Worm (Caenorhabditis elegans) whole organism, L2 larva: Measurements from ENCODE around the gene srh-133.
A peak's percentile ranks its signal among the peaks of the same experiment; 100 is the strongest.

ENCODE experiments used
- C34F6.9 ChIP-seq: fragments of 150-350 bp; optimal IDR thresholded peaks from 2 replicates; lab custom pipeline; 2014; ENCODE audit warnings: missing biosample characterization, missing genetic modification characterization
- F13H6.1 ChIP-seq: sonication (generic microtip); optimal IDR thresholded peaks from 2 replicates; lab custom pipeline; 2016; ENCODE audit warnings: missing genetic modification characterization, missing compliant biosample characterization
- R02D3.7 ChIP-seq: fragments of 150-350 bp; optimal IDR thresholded peaks from 2 replicates; lab custom pipeline; 2014; ENCODE audit warnings: missing biosample characterization, missing genetic modification characterization
- Y55F3AM.14 ChIP-seq: fragments of 200-800 bp; sonication (Bioruptor generic); optimal IDR thresholded peaks from 2 replicates; lab custom pipeline; 2018; ENCODE audit warnings: mild to moderate bottlenecking, missing genetic modification characterization, missing compliant biosample characterization
- ZK546.5 ChIP-seq: sonication (generic microtip); optimal IDR thresholded peaks from 2 replicates; lab custom pipeline; 2017; ENCODE audit warnings: missing biosample characterization, missing genetic modification characterization
- alr-1 ChIP-seq: fragments of 150-350 bp; optimal IDR thresholded peaks from 2 replicates; lab custom pipeline; 2014; ENCODE audit warnings: missing biosample characterization, missing genetic modification characterization
- blmp-1 ChIP-seq: sonication (generic microtip); optimal IDR thresholded peaks from 2 replicates; lab custom pipeline; 2017; ENCODE audit warnings: missing genetic modification characterization, mild to moderate bottlenecking, missing compliant biosample characterization, antibody characterized with exemption, moderate library complexity; ENCODE audit not compliant: insufficient read depth
- ceh-16 ChIP-seq: fragments of 150-350 bp; optimal IDR thresholded peaks from 2 replicates; lab custom pipeline; 2014; ENCODE audit warnings: missing biosample characterization, missing genetic modification characterization
- crh-2 ChIP-seq: sonication (generic microtip); optimal IDR thresholded peaks from 2 replicates; lab custom pipeline; 2017; ENCODE audit warnings: missing biosample characterization, missing genetic modification characterization
- dmd-4 ChIP-seq: sonication (generic microtip); optimal IDR thresholded peaks from 2 replicates; lab custom pipeline; 2017; ENCODE audit warnings: missing biosample characterization, missing genetic modification characterization
- egl-27 ChIP-seq: sonication (generic microtip); optimal IDR thresholded peaks from 3 replicates; lab custom pipeline; 2017; ENCODE audit warnings: missing biosample characterization, missing genetic modification reagents, missing genetic modification characterization
- elt-1 ChIP-seq: fragments of 150-350 bp; optimal IDR thresholded peaks from 2 replicates; lab custom pipeline; 2014; ENCODE audit warnings: missing biosample characterization, missing genetic modification characterization
- fos-1 ChIP-seq: fragments of 150-350 bp; optimal IDR thresholded peaks from 2 replicates; lab custom pipeline; 2014; ENCODE audit warnings: missing biosample characterization, missing genetic modification characterization
- gmeb-1 ChIP-seq: fragments of 150-350 bp; optimal IDR thresholded peaks from 2 replicates; lab custom pipeline; 2014; ENCODE audit warnings: missing biosample characterization, missing genetic modification characterization
- lin-11 ChIP-seq: fragments of 150-350 bp; sonication (generic microtip); optimal IDR thresholded peaks from 2 replicates; lab custom pipeline; 2014; ENCODE audit warnings: missing biosample characterization, missing genetic modification characterization, inconsistent platforms, mixed read lengths
- lin-13 ChIP-seq: fragments of 150-350 bp; optimal IDR thresholded peaks from 2 replicates; lab custom pipeline; 2014; ENCODE audit warnings: missing biosample characterization, missing genetic modification reagents, missing genetic modification characterization
- lin-39 ChIP-seq: fragments of 150-350 bp; optimal IDR thresholded peaks from 2 replicates; lab custom pipeline; 2014; ENCODE audit warnings: missing biosample characterization, missing genetic modification reagents, missing genetic modification characterization
- lsy-2 ChIP-seq, 2 experiments: fragments of 150-350 bp in 1 of 2; sonication (generic microtip) in 1 of 2; optimal IDR thresholded peaks; 2 replicates each; lab custom pipeline; 2014 to 2017; ENCODE audit warnings: missing biosample characterization in 2 of 2, missing genetic modification characterization in 2 of 2
- mbf-1 ChIP-seq: sonication (generic microtip); optimal IDR thresholded peaks from 2 replicates; lab custom pipeline; 2017; ENCODE audit warnings: missing biosample characterization, missing genetic modification characterization
- mdl-1 ChIP-seq, 2 experiments: fragments of 150-350 bp in 1 of 2; sonication (generic microtip) in 1 of 2; optimal IDR thresholded peaks; 2 replicates each; lab custom pipeline; 2017; ENCODE audit warnings: missing biosample characterization in 2 of 2, missing genetic modification characterization in 2 of 2
- nhr-12 ChIP-seq: fragments of 150-350 bp; optimal IDR thresholded peaks from 2 replicates; lab custom pipeline; 2014; ENCODE audit warnings: missing biosample characterization, missing genetic modification characterization
- nhr-129 ChIP-seq: fragments of 150-350 bp; optimal IDR thresholded peaks from 2 replicates; lab custom pipeline; 2014; ENCODE audit warnings: missing biosample characterization, missing genetic modification characterization
- nhr-23 ChIP-seq: fragments of 150-350 bp; optimal IDR thresholded peaks from 2 replicates; lab custom pipeline; 2014; ENCODE audit warnings: missing biosample characterization, missing genetic modification reagents, missing genetic modification characterization
- nhr-237 ChIP-seq: fragments of 150-350 bp; optimal IDR thresholded peaks from 2 replicates; lab custom pipeline; 2014; ENCODE audit warnings: missing biosample characterization, missing genetic modification characterization
- nhr-25 ChIP-seq: fragments of 150-350 bp; sonication (generic microtip); optimal IDR thresholded peaks from 3 replicates; lab custom pipeline; 2014; ENCODE audit warnings: missing biosample characterization, missing genetic modification characterization
- sem-4 ChIP-seq: fragments of 150-350 bp; optimal IDR thresholded peaks from 2 replicates; lab custom pipeline; 2014; ENCODE audit warnings: missing biosample characterization, missing genetic modification reagents, missing genetic modification characterization
- skn-1 ChIP-seq: sonication (generic microtip); optimal IDR thresholded peaks from 2 replicates; lab custom pipeline; 2017; ENCODE audit warnings: missing biosample characterization, missing genetic modification characterization
- sma-3 ChIP-seq: sonication (generic microtip); optimal IDR thresholded peaks from 2 replicates; lab custom pipeline; 2016; ENCODE audit warnings: missing genetic modification reagents, missing genetic modification characterization, missing compliant biosample characterization
- snpc-4 ChIP-seq: fragments of 150-350 bp; optimal IDR thresholded peaks from 2 replicates; lab custom pipeline; 2014; ENCODE audit warnings: missing biosample characterization, missing genetic modification characterization
- unc-39 ChIP-seq: fragments of 150-350 bp; optimal IDR thresholded peaks from 2 replicates; lab custom pipeline; 2014; ENCODE audit warnings: missing biosample characterization, missing genetic modification characterization
- unc-55 ChIP-seq: fragments of 150-350 bp; sonication (generic microtip); optimal IDR thresholded peaks from 3 replicates; lab custom pipeline; 2014; ENCODE audit warnings: missing biosample characterization, missing genetic modification reagents, missing genetic modification characterization
- unc-62 ChIP-seq: fragments of 150-350 bp; optimal IDR thresholded peaks from 2 replicates; lab custom pipeline; 2014; ENCODE audit warnings: missing biosample characterization, missing genetic modification reagents, missing genetic modification characterization
- zag-1 ChIP-seq: fragments of 150-350 bp; optimal IDR thresholded peaks from 2 replicates; lab custom pipeline; 2014; ENCODE audit warnings: missing biosample characterization, missing genetic modification characterization
- ztf-1 ChIP-seq: fragments of 200-800 bp; sonication (Bioruptor generic); conservative IDR thresholded peaks from 2 replicates; pipeline ENCODE4 v1.3.6; 2022; ENCODE audit warnings: missing genetic modification characterization, missing compliant biosample characterization
- ztf-4 ChIP-seq: fragments of 150-350 bp; optimal IDR thresholded peaks from 2 replicates; lab custom pipeline; 2014; ENCODE audit warnings: missing biosample characterization, missing genetic modification characterization

srh-133 gene

ce11 chrV:17982935-17983334, 31.1 kb downstream of the srh-133 start:
- peak in 1 of 2 experiments; percentile 53 for TF ChIP-seq lsy-2 (tag; optimal IDR thresholded peaks at IDR 0.05; lab: Kevin White, UChicago)
- no peak for TF ChIP-seq nhr-12 (tag; lab: Kevin White, UChicago)
- TF ChIP-seq nhr-237 (tag; lab: Kevin White, UChicago): no peak

- no peak for TF ChIP-seq mdl-1 (tag; optimal IDR thresholded peaks at IDR 0.05; lab: Kevin White, UChicago)
- TF ChIP-seq F13H6.1: peak; percentile 1
- TF ChIP-seq lin-11: peak; percentile 50
- TF ChIP-seq unc-62 (GFP tag; lab: Kevin White, UChicago): no peak
- TF ChIP-seq nhr-23 (tag; lab: Kevin White, UChicago): no peak
- peak; percentile 4 for TF ChIP-seq lin-13
- no peak for TF ChIP-seq nhr-237 (tag; lab: Kevin White, UChicago)
- no peak for TF ChIP-seq lin-39
- peak; percentile 8 for TF ChIP-seq crh-2 (tag; lab: Kevin White, UChicago)
- peak; percentile 45 for TF ChIP-seq nhr-129
- TF ChIP-seq unc-55 (GFP tag; lab: Kevin White, UChicago): peak; percentile 47
- TF ChIP-seq ceh-16 (tag; lab: Kevin White, UChicago): no peak
- no peak for TF ChIP-seq sma-3
- TF ChIP-seq lsy-2 (tag; optimal IDR thresholded peaks at IDR 0.05; lab: Kevin White, UChicago): peak; percentile 95 to 98
- TF ChIP-seq nhr-25 (tag; lab: Kevin White, UChicago): peak; percentile 16
- peak; percentile 41 for TF ChIP-seq C34F6.9 (tag; lab: Kevin White, UChicago)
- peak; percentile 18 for TF ChIP-seq gmeb-1 (tag; lab: Kevin White, UChicago)
Observed at ce11 chrV:17981732-17982131, 32.3 kb downstream of the srh-133 start.

- TF ChIP-seq blmp-1 (tag; lab: Kevin White, UChicago): no peak
- no peak for TF ChIP-seq sma-3
- TF ChIP-seq snpc-4: no peak
- no peak for TF ChIP-seq elt-1 (tag; lab: Kevin White, UChicago)
- no peak for TF ChIP-seq nhr-12 (tag; lab: Kevin White, UChicago)
- TF ChIP-seq dmd-4 (tag; lab: Kevin White, UChicago): no peak
- no peak for TF ChIP-seq unc-62 (GFP tag; lab: Kevin White, UChicago)
- no peak for TF ChIP-seq sem-4 (tag; lab: Kevin White, UChicago)
- no peak for TF ChIP-seq C34F6.9 (tag; lab: Kevin White, UChicago)
- TF ChIP-seq skn-1: no peak
- no peak for TF ChIP-seq egl-27
- TF ChIP-seq R02D3.7 (tag; lab: Kevin White, UChicago): no peak
- TF ChIP-seq ZK546.5 (tag; lab: Kevin White, UChicago): no peak
- TF ChIP-seq alr-1: no peak
Observed at ce11 chrV:17979789-17980188, 34.2 kb downstream of the srh-133 start, which contains the start of gene snx-6. TSS of gene snx-6 (minus strand) at chrV:17980082.

- TF ChIP-seq nhr-129 (no peak), R02D3.7 (tag; lab: Kevin White, UChicago) (no peak), fos-1 (tag; lab: Kevin White, UChicago) (peak; percentile 53), crh-2 (tag; lab: Kevin White, UChicago) (peak; percentile 3), ztf-4 (tag; lab: Kevin White, UChicago) (no peak), Y55F3AM.14 (GFP tag; lab: Kevin White, UChicago) (no peak), lin-39 (no peak), ztf-1 (no peak), unc-39 (tag; lab: Kevin White, UChicago) (no peak), lsy-2 (tag; optimal IDR thresholded peaks at IDR 0.05; lab: Kevin White, UChicago) (no peak), zag-1 (tag; lab: Kevin White, UChicago) (no peak), nhr-25 (tag; lab: Kevin White, UChicago) (no peak), nhr-23 (tag; lab: Kevin White, UChicago) (no peak)
Observed at ce11 chrV:17978207-17978606, 35.8 kb downstream of the srh-133 start.

- TF ChIP-seq mbf-1 (no peak), egl-27 (no peak)
- TF ChIP-seq, all 48 proteins: peak for 0
Observed at ce11 chrV:17966747-17967146, 47.3 kb downstream of the srh-133 start, which contains the start of gene gck-3. TSS of gene gck-3 (minus strand) at chrV:17966847.
